Fruit fly (Drosophila melanogaster) S2 (cell line): ENCODE measurements around the gene Ets96B.

ENCODE experiments used
- CG8478 ChIP-seq: fragments of >200 bp; optimal IDR thresholded peaks from 2 replicates; lab custom pipeline; 2018
- CTCF ChIP-seq, 2 experiments: fragments of >200 bp; optimal IDR thresholded peaks; 2 replicates each; lab custom pipeline; 2018

- TF ChIP-seq CG8478: no peak
- no peak for TF ChIP-seq CTCF (optimal IDR thresholded peaks at IDR 0.05; lab: Kevin White, UChicago)
Measured at dm6 chr3R:24813637-24814301, 25.9 kb downstream of the Ets96B start, which contains the start of the genes lili and CG34150.
